Fruit fly (Drosophila melanogaster): Measurements from ENCODE around the gene CG32264.

The CG32264 gene

dm6 chr3L:3818566-3819325 is 12.5 kb upstream of the CG32264 start, which contains the start of gene enc (continued):
- no peak for TF ChIP-seq Ptx1 (GFP tag; IDR thresholded peaks at IDR 0.05)
- TF ChIP-seq CG2129 (GFP tag; IDR thresholded peaks at IDR 0.05; ENCODE audit: partially characterized antibody), result peak; percentile 71
- no peak for TF ChIP-seq Meics (GFP tag; optimal IDR thresholded peaks at IDR 0.05)

dm6 chr3L:3816772-3817483 is 10.7 kb upstream of the CG32264 start:
- TF ChIP-seq sqz (GFP tag; optimal IDR thresholded peaks at IDR 0.05), result peak; percentile 28
- TF ChIP-seq CG11093 (GFP tag; IDR thresholded peaks at IDR 0.05), result 0 out of 3 replicates have a peak, but pooled peaks have one; percentile 7
- no peak for TF ChIP-seq CG2199 (GFP tag; IDR thresholded peaks at IDR 0.05)
- TF ChIP-seq zfh2 (GFP tag; optimal IDR thresholded peaks at IDR 0.05), result no peak
- TF ChIP-seq Meics (GFP tag; optimal IDR thresholded peaks at IDR 0.05), result no peak
- TF ChIP-seq sens-2 (GFP tag; IDR thresholded peaks at IDR 0.05), result no peak
- TF ChIP-seq bab2 (GFP tag; optimal IDR thresholded peaks at IDR 0.05), result no peak
- TF ChIP-seq CG31224 (GFP tag; IDR thresholded peaks at IDR 0.05), result no peak
- TF ChIP-seq en (GFP tag; optimal IDR thresholded peaks at IDR 0.05), result no peak
- TF ChIP-seq CG7556 (GFP tag; optimal IDR thresholded peaks at IDR 0.05), result no peak
- no peak for TF ChIP-seq CG9932 (GFP tag; IDR thresholded peaks at IDR 0.05)
- TF ChIP-seq CG2678 (tag; optimal IDR thresholded peaks at IDR 0.05), result peak; percentile 28
- TF ChIP-seq tna (GFP tag; IDR thresholded peaks at IDR 0.05; ENCODE audit: partially characterized antibody), result no peak
- TF ChIP-seq CG6254 (GFP tag; optimal IDR thresholded peaks at IDR 0.05), result peak; percentile 26
- peak; percentile 97 for TF ChIP-seq nom (GFP tag; optimal IDR thresholded peaks at IDR 0.05)
- peak; percentile 48 for TF ChIP-seq Med (GFP tag)
- TF ChIP-seq CG9797 (GFP tag; optimal IDR thresholded peaks at IDR 0.05), result no peak
- no peak for TF ChIP-seq CG10321 (GFP tag; IDR thresholded peaks at IDR 0.05)
- no peak for TF ChIP-seq fd102C (GFP tag; optimal IDR thresholded peaks at IDR 0.05)
- peak; percentile 63 for TF ChIP-seq sug (tag; optimal IDR thresholded peaks at IDR 0.05)
- TF ChIP-seq sens (GFP tag), result peak; percentile 77
- TF ChIP-seq eyg (GFP tag; optimal IDR thresholded peaks at IDR 0.05), result no peak
- TF ChIP-seq HHEX (GFP tag; optimal IDR thresholded peaks at IDR 0.05), result peak; percentile 24
- TF ChIP-seq NFAT (GFP tag; IDR thresholded peaks at IDR 0.05), result no peak
- TF ChIP-seq CG34376 (GFP tag; optimal IDR thresholded peaks at IDR 0.05), result peak; percentile 94
- no peak for TF ChIP-seq Hmx (GFP tag; optimal IDR thresholded peaks at IDR 0.05)
- peak; percentile 52 for TF ChIP-seq CG15601 (tag; optimal IDR thresholded peaks at IDR 0.05)
- peak in 1 of 2 experiments; percentile 6 for TF ChIP-seq Eip74EF (GFP tag; optimal IDR thresholded peaks at IDR 0.05)
- peak; percentile 12 for TF ChIP-seq CG9727 (GFP tag; optimal IDR thresholded peaks at IDR 0.05)
- no peak for TF ChIP-seq klu (GFP tag; IDR thresholded peaks at IDR 0.05)
- TF ChIP-seq CG10366 (GFP tag; IDR thresholded peaks at IDR 0.05), result no peak
- peak; percentile 40 for TF ChIP-seq odd (GFP tag; optimal IDR thresholded peaks at IDR 0.05)
- TF ChIP-seq Asciz (GFP tag; optimal IDR thresholded peaks at IDR 0.05), result peak; percentile 46
- TF ChIP-seq chm (GFP tag; IDR thresholded peaks at IDR 0.05), result no peak
- TF ChIP-seq bigmax (GFP tag; optimal IDR thresholded peaks at IDR 0.05), result no peak
- no peak for TF ChIP-seq CG10979 (tag; optimal IDR thresholded peaks at IDR 0.05)
- TF ChIP-seq Neu2 (GFP tag; optimal IDR thresholded peaks at IDR 0.05; ENCODE audit: borderline replicate concordance), result no peak
- no peak for TF ChIP-seq pros (GFP tag; optimal IDR thresholded peaks at IDR 0.05)
- TF ChIP-seq Dad (GFP tag; optimal IDR thresholded peaks at IDR 0.05), result no peak
- peak; percentile 4 for TF ChIP-seq CG15696 (tag; optimal IDR thresholded peaks at IDR 0.05)
- TF ChIP-seq CG2129 (GFP tag; IDR thresholded peaks at IDR 0.05; ENCODE audit: partially characterized antibody), result no peak
- TF ChIP-seq Scr (GFP tag; IDR thresholded peaks at IDR 0.05; ENCODE audit: partially characterized antibody), result no peak
- TF ChIP-seq kni (GFP tag; optimal IDR thresholded peaks at IDR 0.05), result peak; percentile 16
- peak; percentile 11 for TF ChIP-seq dmrt99B (tag; optimal IDR thresholded peaks at IDR 0.05)
